Fruit fly (Drosophila melanogaster): Measurements from ENCODE around the gene CG8032.

CG8032 gene

DNA sequence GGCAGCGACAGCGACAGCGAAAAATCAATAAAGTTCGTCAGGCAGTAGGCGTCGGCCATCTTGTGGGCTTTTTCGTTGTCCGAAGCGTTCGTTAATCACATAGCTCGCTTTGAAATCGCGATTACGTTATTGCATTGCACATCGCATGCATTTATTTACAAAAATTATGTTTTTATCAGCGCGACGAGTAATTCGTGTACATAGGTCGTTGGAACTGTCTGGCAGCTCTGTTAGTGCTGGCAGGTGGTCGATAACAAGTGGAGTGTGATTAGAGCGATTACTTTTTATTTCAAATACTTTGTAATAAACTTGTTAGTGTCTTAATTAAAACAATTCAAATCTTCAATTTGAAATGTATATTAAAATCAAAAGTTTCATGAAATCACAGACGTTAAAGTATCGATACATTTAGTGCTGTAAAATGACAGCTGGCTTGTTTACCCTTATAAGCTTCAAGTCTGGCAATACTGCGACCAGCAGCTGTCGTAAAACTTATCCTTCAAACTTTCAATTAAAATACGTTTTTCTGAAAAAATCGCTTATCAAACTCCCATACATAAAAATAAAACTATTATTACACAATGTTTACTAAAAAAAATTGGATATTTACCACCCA lies at the start of gene CG8032:
CG8032 (plus strand) TSS at position 448 of the 616 bp plus-strand sequence.
- no peak for TF ChIP-seq CG8478 (optimal IDR thresholded peaks at IDR 0.05)
- no peak for TF ChIP-seq CTCF (optimal IDR thresholded peaks at IDR 0.05)

DNA sequence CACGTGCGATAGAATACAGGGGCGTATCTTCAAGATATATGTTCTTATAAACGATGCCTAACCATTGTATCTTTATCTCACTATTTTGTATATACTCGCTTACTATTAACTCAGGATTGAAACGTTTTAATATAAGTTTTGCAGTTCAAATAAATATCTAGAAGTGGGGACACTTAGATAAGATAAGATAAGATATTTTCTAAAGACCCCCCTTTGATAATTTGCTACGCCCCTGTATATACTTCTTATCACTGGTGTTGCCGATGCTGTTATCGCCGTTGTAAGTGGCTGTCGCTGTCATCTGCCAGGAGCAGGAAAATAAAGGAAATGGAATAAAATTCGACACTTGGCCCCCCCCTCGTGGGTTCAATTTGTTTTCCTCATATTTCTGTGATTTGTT lies 47.8 kb upstream of the CG8032 start:
- TF ChIP-seq CTCF (optimal IDR thresholded peaks at IDR 0.05): no peak
- no peak for TF ChIP-seq CG8478 (optimal IDR thresholded peaks at IDR 0.05)

DNA sequence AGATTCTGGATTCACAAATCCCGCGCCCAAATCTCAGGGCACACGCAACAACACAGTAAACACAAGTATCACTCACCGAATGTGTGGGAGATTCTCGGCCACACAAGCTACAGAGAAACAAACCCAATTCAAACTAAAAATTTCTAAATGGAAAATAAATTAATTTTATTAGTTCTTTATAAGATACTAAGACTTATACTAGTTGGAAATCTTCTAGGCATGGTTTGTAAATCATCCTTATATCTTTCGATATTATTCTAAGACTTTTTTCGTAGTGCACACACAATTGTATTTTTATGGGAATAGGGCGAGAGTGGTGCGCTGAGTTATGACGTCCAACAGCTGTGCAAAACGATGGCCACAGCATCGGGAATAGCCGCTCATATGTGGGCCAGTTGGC lies 44.8 kb upstream of the CG8032 start:
- TF ChIP-seq CG8478 (optimal IDR thresholded peaks at IDR 0.05): no peak
- no peak for TF ChIP-seq CTCF (optimal IDR thresholded peaks at IDR 0.05)

DNA sequence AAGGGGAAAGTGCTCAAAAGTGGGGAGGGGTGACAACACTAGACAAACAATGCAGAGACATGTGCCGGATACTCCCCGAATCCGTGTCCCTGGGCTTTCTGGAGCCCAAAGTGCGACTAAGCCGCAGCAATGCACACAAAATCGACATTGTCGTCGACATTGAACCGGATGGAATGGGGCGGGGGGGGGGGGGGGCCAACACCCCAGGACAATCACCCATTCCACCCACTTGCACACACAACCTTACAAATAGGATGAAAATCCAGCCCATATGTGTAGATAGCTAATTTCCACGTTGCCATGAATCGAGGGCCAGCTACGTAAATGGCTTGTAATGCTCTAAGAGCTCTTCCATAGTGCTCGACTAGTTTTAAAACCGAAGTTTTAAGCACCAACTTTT lies 43.2 kb upstream of the CG8032 start:
- TF ChIP-seq CG8478 (optimal IDR thresholded peaks at IDR 0.05) (no peak), CTCF (optimal IDR thresholded peaks at IDR 0.05) (no peak)

DNA sequence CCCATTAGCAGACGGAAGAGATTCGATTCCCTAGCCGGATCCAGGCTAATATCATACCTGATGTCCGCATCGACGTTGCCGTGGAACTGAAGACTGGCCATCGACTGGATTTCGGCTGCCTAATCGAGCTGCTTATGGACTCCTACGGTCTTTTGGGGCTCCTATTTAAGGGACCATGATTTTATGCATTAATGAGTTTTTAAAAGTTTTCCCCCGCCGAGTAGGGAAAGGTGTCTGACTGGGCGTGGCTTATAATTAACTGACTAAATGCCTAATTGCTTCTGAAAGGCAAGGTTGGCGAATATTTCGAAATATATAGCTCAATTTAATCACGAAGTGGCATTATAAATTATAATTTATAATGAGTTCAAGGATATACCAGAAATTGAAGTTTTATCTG lies 28.1 kb upstream of the CG8032 start, which contains the start of gene Or85e:
Or85e (minus strand) TSS at position 101 of the 400 bp plus-strand sequence.
- TF ChIP-seq CG8478 (optimal IDR thresholded peaks at IDR 0.05) (no peak), CTCF (optimal IDR thresholded peaks at IDR 0.05) (no peak)

DNA sequence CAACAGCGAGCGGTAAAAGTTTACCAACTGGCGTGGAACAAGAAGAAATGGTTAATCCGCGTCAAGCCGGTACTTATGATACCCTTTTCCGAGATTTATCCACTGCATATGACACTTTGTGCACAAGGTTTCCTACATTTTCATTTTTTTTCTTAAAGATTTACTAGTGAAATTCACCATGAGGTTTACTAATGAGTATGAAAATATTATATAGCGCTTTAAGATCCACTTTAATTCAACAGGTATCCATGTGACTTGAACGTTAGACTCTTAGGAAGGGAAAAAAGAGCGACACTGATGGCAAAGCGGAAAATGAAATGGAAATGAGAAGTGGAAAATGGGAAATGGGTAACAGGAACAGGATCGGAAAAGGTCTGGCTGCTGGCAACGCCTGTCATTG lies 25.3 kb upstream of the CG8032 start:
- TF ChIP-seq CTCF (optimal IDR thresholded peaks at IDR 0.05) (no peak), CG8478 (optimal IDR thresholded peaks at IDR 0.05) (no peak)

DNA sequence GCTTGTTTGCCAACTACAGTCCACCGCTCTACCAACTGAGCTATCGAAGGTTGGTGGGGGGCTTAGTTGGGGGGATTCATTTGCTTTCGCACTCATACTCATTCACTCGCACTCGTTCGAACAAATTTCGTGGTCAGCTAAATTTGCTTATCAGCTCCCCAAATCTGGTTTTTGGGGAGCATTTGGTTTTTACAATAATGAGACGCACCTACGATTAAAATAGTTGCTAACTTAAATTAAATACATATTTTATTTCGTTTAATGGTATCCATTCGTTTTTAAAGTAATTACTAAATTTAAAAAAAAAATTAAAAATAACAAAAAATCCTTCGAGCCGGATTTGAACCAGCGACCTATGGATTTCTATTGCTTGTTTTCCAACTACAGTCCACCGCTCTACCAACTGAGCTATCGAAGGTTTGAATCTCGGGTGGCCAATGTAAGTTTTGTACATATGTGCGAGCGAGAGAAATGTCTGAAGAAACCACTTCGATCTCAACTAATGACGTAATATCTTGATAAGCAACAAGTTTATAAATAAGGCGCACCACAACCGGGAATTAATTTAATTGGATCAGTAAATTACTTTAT lies 21.4 kb upstream of the CG8032 start:
- no peak for TF ChIP-seq CG8478 (optimal IDR thresholded peaks at IDR 0.05)
- no peak for TF ChIP-seq CTCF (optimal IDR thresholded peaks at IDR 0.05)

DNA sequence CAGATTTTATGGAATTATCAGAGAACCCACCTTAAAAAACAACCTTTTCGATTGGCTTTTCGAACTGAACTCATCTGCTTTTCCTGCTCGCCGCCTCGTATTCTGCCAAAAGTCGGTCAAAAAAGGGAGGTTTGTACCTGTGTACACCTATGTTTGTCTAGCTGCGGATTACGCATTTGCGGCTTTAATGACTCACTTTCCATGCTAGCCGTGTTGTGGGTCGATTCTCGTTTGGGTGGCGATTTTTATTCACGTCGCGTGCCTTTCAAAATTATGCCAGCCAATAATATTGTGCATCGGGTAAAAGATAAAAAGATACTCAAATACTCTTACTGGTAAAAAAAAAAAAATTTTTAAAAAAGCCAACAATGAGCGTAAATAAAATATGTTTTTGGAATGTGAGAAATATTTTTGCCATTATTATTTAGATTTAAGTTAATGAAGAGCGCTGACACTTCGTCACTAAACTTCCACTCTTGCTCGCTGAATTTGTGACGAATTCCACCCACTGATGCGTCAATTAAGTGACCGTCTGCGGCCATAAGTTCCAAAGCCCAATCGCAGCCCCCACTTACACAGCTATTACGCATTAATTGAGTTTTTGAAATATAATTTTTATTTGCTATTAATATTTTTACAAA lies 18.2 kb upstream of the CG8032 start, which contains the start of gene Cyp313b1:
Cyp313b1 (minus strand) TSS at position 71 of the 641 bp plus-strand sequence.
- TF ChIP-seq CTCF (optimal IDR thresholded peaks at IDR 0.05): no peak
- TF ChIP-seq CG8478 (optimal IDR thresholded peaks at IDR 0.05): no peak

DNA sequence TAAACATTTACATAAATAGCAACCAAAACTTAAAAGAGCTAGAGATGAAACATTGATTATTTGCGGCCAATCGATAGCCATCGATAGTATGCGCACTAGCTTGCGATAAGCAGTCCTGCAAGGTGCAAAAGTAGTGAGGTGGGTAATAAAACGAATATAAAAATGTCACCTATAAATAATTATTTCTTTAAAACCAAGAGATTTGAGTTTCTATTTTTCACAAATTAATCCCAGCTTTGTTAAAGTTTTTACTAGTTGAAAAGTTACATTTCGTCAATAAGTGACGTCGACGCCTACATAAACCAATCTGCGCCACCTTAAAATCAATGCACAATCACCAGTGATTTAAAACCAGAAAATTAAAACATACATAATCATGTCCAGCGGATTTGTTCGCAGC lies 13.2 kb upstream of the CG8032 start, which contains the start of the genes Mkk4 and SLIRP2:
Mkk4 (minus strand) TSS at position 56 of the 400 bp plus-strand sequence.
SLIRP2 (plus strand) TSS at position 344 of the 400 bp plus-strand sequence.
- TF ChIP-seq CG8478 (optimal IDR thresholded peaks at IDR 0.05) (no peak), CTCF (optimal IDR thresholded peaks at IDR 0.05) (no peak)

DNA sequence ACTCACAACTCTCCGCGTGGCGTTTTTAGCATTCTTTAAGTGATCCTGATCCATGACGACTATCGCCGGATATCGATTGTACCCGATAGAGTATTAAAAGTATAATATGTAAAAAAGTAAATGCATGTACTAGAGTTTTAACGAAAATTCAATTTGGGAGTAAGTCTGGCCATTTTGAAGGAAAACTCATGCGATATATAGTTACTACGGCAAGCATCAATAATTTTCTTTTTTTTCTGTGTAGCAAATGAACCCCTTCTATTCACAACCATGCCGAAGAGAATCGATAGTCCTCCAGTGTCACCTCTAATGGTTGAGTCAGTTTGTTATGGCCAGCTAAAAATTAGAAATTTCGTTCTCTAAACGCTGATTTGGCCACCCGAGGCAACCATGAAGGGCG lies 11.2 kb upstream of the CG8032 start, which contains the start of the genes Sys1 and Dhod:
Sys1 (plus strand) TSS at position 91 of the 400 bp plus-strand sequence.
Dhod (minus strand) TSS at position 186 of the 400 bp plus-strand sequence.
- TF ChIP-seq CTCF (optimal IDR thresholded peaks at IDR 0.05) (no peak), CG8478 (optimal IDR thresholded peaks at IDR 0.05) (no peak)

DNA sequence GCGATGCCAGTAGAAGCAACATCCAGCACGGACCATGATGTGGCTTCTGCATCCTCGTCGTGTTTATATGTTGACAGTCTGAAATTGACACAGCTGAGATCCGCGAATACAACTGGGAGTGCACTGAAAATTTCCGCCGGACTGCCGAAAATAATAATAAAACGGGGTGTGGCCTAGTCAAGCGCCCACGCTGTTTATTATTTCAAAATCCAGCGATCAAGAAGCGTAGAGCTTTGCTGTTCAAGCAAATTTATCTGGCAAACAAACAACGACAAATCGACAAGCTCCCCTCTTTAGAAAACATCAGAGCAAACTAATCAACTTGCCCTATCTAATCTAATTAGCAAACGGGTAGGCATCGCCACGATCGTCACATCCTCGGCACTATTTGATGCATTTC lies 9.9 kb upstream of the CG8032 start:
- TF ChIP-seq CTCF (optimal IDR thresholded peaks at IDR 0.05): no peak
- TF ChIP-seq CG8478 (optimal IDR thresholded peaks at IDR 0.05): no peak

DNA sequence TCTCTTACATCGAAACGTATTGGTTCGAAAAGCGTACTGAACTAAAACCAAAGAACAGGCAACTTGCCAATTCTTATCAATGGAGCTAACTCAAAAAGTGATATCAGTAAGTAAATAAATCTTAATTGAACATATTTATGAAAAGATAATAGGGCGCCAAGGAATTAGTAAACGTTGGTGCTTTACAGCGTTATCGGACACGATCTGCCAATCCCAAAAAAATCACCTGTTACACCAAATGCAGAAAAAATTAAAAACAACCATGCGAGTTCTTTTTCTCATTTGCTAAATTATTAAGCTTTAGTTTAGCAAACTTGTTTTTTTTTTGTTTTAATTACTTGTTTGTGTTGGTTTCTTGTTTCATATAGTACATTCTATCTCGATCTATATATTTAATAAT lies 9.2 kb upstream of the CG8032 start, which contains the start of gene CG42489:
CG42489 (minus strand) TSS at position 101 of the 400 bp plus-strand sequence.
- no peak for TF ChIP-seq CTCF (optimal IDR thresholded peaks at IDR 0.05)
- TF ChIP-seq CG8478 (optimal IDR thresholded peaks at IDR 0.05): no peak

DNA sequence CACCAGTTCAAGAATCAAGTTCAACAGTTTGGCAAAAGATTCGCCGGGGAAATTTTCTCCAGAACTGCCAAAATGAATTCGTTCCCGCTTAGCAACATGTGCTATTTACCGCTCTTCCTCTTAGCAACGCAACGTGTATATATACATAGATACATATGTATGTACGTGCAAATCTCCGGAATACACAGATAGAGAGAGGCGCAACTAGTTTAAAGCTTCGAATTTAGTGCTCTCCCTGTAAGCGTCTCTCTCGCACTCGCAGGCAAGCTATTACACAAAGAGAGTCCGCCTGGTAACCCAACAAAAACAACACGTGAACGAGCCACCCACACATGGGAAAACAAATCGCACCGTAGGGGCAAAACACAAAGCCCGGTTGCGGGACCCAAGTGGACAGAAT lies 5.2 kb upstream of the CG8032 start:
- no peak for TF ChIP-seq CG8478 (optimal IDR thresholded peaks at IDR 0.05)
- no peak for TF ChIP-seq CTCF (optimal IDR thresholded peaks at IDR 0.05)

DNA sequence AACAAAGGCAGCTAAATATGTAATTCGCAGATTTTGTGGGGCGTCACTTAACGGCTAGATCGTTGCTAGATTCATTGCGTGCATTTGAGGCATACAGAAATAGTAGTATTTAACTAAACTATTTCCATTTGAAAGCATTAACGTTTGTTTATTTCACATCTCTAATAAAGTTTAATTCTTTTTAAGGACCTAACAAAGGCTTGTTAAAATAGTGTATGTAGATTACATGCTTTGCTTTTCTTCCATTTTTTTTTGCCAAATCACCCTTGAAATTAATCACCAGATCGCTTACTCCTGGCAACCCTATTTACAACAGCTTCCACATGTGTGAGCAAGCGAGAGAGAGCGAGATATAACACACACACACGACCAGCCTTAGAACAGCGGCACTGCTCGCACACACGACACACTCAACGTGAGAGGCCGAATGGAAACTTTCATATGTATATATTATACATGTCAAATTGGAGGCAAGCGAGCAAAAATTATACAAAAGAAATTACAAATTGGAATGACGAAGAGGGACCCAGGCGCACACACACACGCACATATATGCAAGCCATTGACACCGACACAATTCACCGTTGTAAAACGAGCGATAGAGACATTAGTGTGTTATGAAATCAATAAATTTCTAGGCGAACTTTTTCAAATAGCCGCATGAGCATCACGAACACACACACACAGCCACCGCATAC lies 4.6 kb upstream of the CG8032 start:
- TF ChIP-seq CG8478 (optimal IDR thresholded peaks at IDR 0.05) (no peak), CTCF (optimal IDR thresholded peaks at IDR 0.05) (no peak)

All from S2 (cell line).